Fruit fly (Drosophila melanogaster): ENCODE results near the gene Eig71Eh.

dm6 chr3L:15665741-15666140, 6.5 kb upstream of the Eig71Eh start:
- TF ChIP-seq CG8478 (optimal IDR thresholded peaks at IDR 0.05) (no peak), CTCF (optimal IDR thresholded peaks at IDR 0.05) (no peak)
